Worm (Caenorhabditis elegans): Measurements from ENCODE around the gene klp-11.
A peak's percentile ranks its signal among the peaks of the same experiment; 100 is the strongest.

klp-11 gene

ce11 chrIV:8743654-8744332, 18.1 kb downstream of the klp-11 start, which contains the start of gene F21D5.7 (continued):
- TF ChIP-seq dve-1 (tag; optimal IDR thresholded peaks at IDR 0.05; ENCODE audit: insufficient read depth): peak; percentile 91
- peak in 1 of 2 experiments; percentile 34 for TF ChIP-seq daf-16 (GFP tag; optimal IDR thresholded peaks at IDR 0.05)
- TF ChIP-seq daf-16 (tag; optimal IDR thresholded peaks at IDR 0.05): peak; percentile 70
- TF ChIP-seq nhr-77 (tag; optimal IDR thresholded peaks at IDR 0.05): peak; percentile 58
- TF ChIP-seq ceh-28 (tag; optimal IDR thresholded peaks at IDR 0.05): peak; percentile 33
- TF ChIP-seq pha-4 (GFP tag; IDR thresholded peaks at IDR 0.05): peak; percentile 52; the same call in 1 of the 2 replicates
- TF ChIP-seq pha-4 (tag; optimal IDR thresholded peaks at IDR 0.05): peak; percentile 80
- TF ChIP-seq hlh-11 (tag; optimal IDR thresholded peaks at IDR 0.05): peak; percentile 84
- peak; percentile 90 for TF ChIP-seq hlh-30 (tag; optimal IDR thresholded peaks at IDR 0.05; ENCODE audit: insufficient read depth)
- peak; percentile 12 for TF ChIP-seq nhr-11 (tag; optimal IDR thresholded peaks at IDR 0.05)
- peak; percentile 22 for TF ChIP-seq F37D6.2 (tag; optimal IDR thresholded peaks at IDR 0.05)
- TF ChIP-seq nhr-102 (tag; optimal IDR thresholded peaks at IDR 0.05): peak; percentile 74
- TF ChIP-seq lin-38 (GFP tag; IDR thresholded peaks at IDR 0.05): peak; percentile 77
- TF ChIP-seq sdz-12 (GFP tag; optimal IDR thresholded peaks at IDR 0.05): no peak
- no peak for TF ChIP-seq zip-2 (tag; optimal IDR thresholded peaks at IDR 0.05)
- TF ChIP-seq nhr-6 (tag; optimal IDR thresholded peaks at IDR 0.05): peak; percentile 46
- peak; percentile 76 for TF ChIP-seq aha-1 (tag)

- peak; percentile 66; the same call in 1 of the 2 replicates for TF ChIP-seq T26A8.4 (GFP tag; IDR thresholded peaks at IDR 0.05)
- TF ChIP-seq cey-2 (tag; optimal IDR thresholded peaks at IDR 0.05; ENCODE audit: borderline replicate concordance, insufficient read depth): no peak
- TF ChIP-seq egl-43 (GFP tag; IDR thresholded peaks at IDR 0.05): no peak
- TF ChIP-seq hif-1 (tag; optimal IDR thresholded peaks at IDR 0.05): no peak
- TF ChIP-seq mep-1 (tag; optimal IDR thresholded peaks at IDR 0.05): peak; percentile 9
- TF ChIP-seq fkh-10 (GFP tag; optimal IDR thresholded peaks at IDR 0.05): no peak
- TF ChIP-seq ceh-32 (tag; optimal IDR thresholded peaks at IDR 0.05; ENCODE audit: poor library complexity): no peak
- no peak for TF ChIP-seq zfp-2 (tag; optimal IDR thresholded peaks at IDR 0.05)
- no peak for TF ChIP-seq nhr-237 (tag; optimal IDR thresholded peaks at IDR 0.05)
- TF ChIP-seq dve-1 (tag; optimal IDR thresholded peaks at IDR 0.05; ENCODE audit: insufficient read depth): peak; percentile 18
- TF ChIP-seq dmd-6 (GFP tag; IDR thresholded peaks at IDR 0.05): no peak
- TF ChIP-seq lin-38 (GFP tag; IDR thresholded peaks at IDR 0.05): peak; percentile 30; the same call in 1 of the 2 replicates
- no peak for TF ChIP-seq lim-7 (GFP tag; IDR thresholded peaks at IDR 0.05)
- no peak for TF ChIP-seq daf-16 (GFP tag; optimal IDR thresholded peaks at IDR 0.05)
- peak; percentile 27 for TF ChIP-seq daf-16 (tag; optimal IDR thresholded peaks at IDR 0.05)
- peak; percentile 65 for TF ChIP-seq aha-1 (tag)
- TF ChIP-seq Y75B8A.6 (GFP tag; IDR thresholded peaks at IDR 0.05): no peak
- TF ChIP-seq spr-1 (tag; optimal IDR thresholded peaks at IDR 0.05): no peak
Measured at ce11 chrIV:8740952-8741438, 20.9 kb downstream of the klp-11 start, which contains the start of gene F21D5.6. Gene F21D5.6, minus strand, starts transcription at chrIV:8741388.

- TF ChIP-seq arid-1 (GFP tag; conservative IDR thresholded peaks at IDR 0.05): no peak
- no peak for TF ChIP-seq lin-38 (GFP tag; IDR thresholded peaks at IDR 0.05)
- no peak for TF ChIP-seq dpl-1 (GFP tag; optimal IDR thresholded peaks at IDR 0.05)
- TF ChIP-seq T26A8.4 (GFP tag; IDR thresholded peaks at IDR 0.05): no peak
- no peak for TF ChIP-seq lim-7 (GFP tag; IDR thresholded peaks at IDR 0.05)
- TF ChIP-seq unc-130 (GFP tag; optimal IDR thresholded peaks at IDR 0.05): no peak
- TF ChIP-seq ceh-44 (GFP tag; IDR thresholded peaks at IDR 0.05): no peak
- TF ChIP-seq nhr-41 (GFP tag; IDR thresholded peaks at IDR 0.05): no peak
- no peak for TF ChIP-seq snpc-4 (tag; optimal IDR thresholded peaks at IDR 0.05)
- TF ChIP-seq sdz-12 (GFP tag; optimal IDR thresholded peaks at IDR 0.05): no peak
- no peak for TF ChIP-seq lin-39 (tag; optimal IDR thresholded peaks at IDR 0.05)
- no peak for TF ChIP-seq madf-9 (GFP tag; conservative IDR thresholded peaks at IDR 0.05)
- no peak for TF ChIP-seq pqm-1 (tag; optimal IDR thresholded peaks at IDR 0.05)
- no peak for TF ChIP-seq T20F7.1 (GFP tag; optimal IDR thresholded peaks at IDR 0.05)
Measured at ce11 chrIV:8739926-8740325, 21.9 kb downstream of the klp-11 start, which contains the start of gene mrps-33. Gene mrps-33, minus strand, starts transcription at chrIV:8740026.

Data from whole organism, L4 larva.